Fruit fly (Drosophila melanogaster) whole organism, embryonic: Measurements from ENCODE around the gene mdu.

Experiments used
- Atf3 ChIP-seq: fragments of 200-800 bp; sonication (Bioruptor generic); optimal IDR thresholded peaks from 3 replicates; lab custom pipeline; 2016; ENCODE audit warnings: missing biosample characterization, missing genetic modification characterization
- Bgb ChIP-seq: fragments of 200-800 bp; sonication (Bioruptor generic); IDR thresholded peaks from 2 replicates; pipeline ENCODE4 v1.3.6; 2022; ENCODE audit warnings: missing biosample characterization, missing genetic modification characterization; ENCODE audit not compliant: partially characterized antibody
- CG10543 ChIP-seq: fragments of 200-800 bp; sonication (Bioruptor generic); optimal IDR thresholded peaks from 3 replicates; lab custom pipeline; 2017; ENCODE audit warnings: missing biosample characterization, mild to moderate bottlenecking, missing genetic modification characterization, moderate library complexity
- CG11456 ChIP-seq: fragments of 200-800 bp; sonication (Bioruptor generic); IDR thresholded peaks from 3 replicates; pipeline ENCODE4 v1.3.6; 2022; ENCODE audit warnings: missing biosample characterization, missing genetic modification characterization
- CG11695 ChIP-seq: fragments of 200-800 bp; sonication (Bioruptor generic); IDR thresholded peaks from 3 replicates; pipeline ENCODE4 v1.3.6; 2022; ENCODE audit warnings: missing biosample characterization, missing genetic modification characterization
- CG12391 ChIP-seq: fragments of 200-800 bp; sonication (Bioruptor generic); optimal IDR thresholded peaks from 3 replicates; lab custom pipeline; 2018; ENCODE audit warnings: missing biosample characterization, mild to moderate bottlenecking, missing genetic modification characterization, moderate library complexity
- CG15514 ChIP-seq: fragments of 200-800 bp; sonication (Bioruptor generic); optimal IDR thresholded peaks from 3 replicates; lab custom pipeline; 2017; ENCODE audit warnings: missing biosample characterization, missing genetic modification characterization, mild to moderate bottlenecking, moderate library complexity, missing genetic modification reagents
- CG1603 ChIP-seq: fragments of 200-800 bp; sonication (Bioruptor generic); optimal IDR thresholded peaks from 2 replicates; lab custom pipeline; 2019; ENCODE audit warnings: missing biosample characterization, mild to moderate bottlenecking, missing genetic modification characterization, moderate library complexity
- CG16863 ChIP-seq: fragments of 200-800 bp; sonication (Bioruptor generic); optimal IDR thresholded peaks from 3 replicates; lab custom pipeline; 2016; ENCODE audit warnings: missing biosample characterization, missing genetic modification characterization
- CG17829 ChIP-seq: fragments of 200-800 bp; optimal IDR thresholded peaks from 2 replicates; lab custom pipeline; 2019; ENCODE audit warnings: missing biosample characterization, mild to moderate bottlenecking, missing genetic modification characterization, moderate library complexity
- CG18476 ChIP-seq: fragments of 200-800 bp; sonication (Bioruptor generic); optimal IDR thresholded peaks from 2 replicates; lab custom pipeline; 2016; ENCODE audit warnings: missing biosample characterization, mild to moderate bottlenecking, missing genetic modification characterization
- CG2202 ChIP-seq: fragments of 200-800 bp; sonication (Bioruptor generic); optimal IDR thresholded peaks from 2 replicates; lab custom pipeline; 2018; ENCODE audit warnings: missing biosample characterization, mild to moderate bottlenecking, missing genetic modification characterization
- CG30403 ChIP-seq: fragments of 200-800 bp; sonication (Bioruptor generic); optimal IDR thresholded peaks from 3 replicates; lab custom pipeline; 2016; ENCODE audit warnings: missing biosample characterization, missing genetic modification characterization
- CG31441 ChIP-seq: fragments of 200-800 bp; sonication (Bioruptor generic); IDR thresholded peaks from 2 replicates; pipeline ENCODE4 v1.3.6; 2022; ENCODE audit warnings: missing biosample characterization, missing genetic modification characterization
- CG3847 ChIP-seq: fragments of 200-800 bp; sonication (Bioruptor generic); IDR thresholded peaks from 2 replicates; pipeline ENCODE4 v1.3.6; 2022; ENCODE audit warnings: missing biosample characterization, missing genetic modification characterization
- CG5245 ChIP-seq: fragments of 200-800 bp; sonication (Bioruptor generic); optimal IDR thresholded peaks from 3 replicates; lab custom pipeline; 2016; ENCODE audit warnings: missing biosample characterization, missing genetic modification characterization
- CG7928 ChIP-seq: fragments of 200-800 bp; sonication (Bioruptor generic); optimal IDR thresholded peaks from 2 replicates; lab custom pipeline; 2017; ENCODE audit warnings: missing biosample characterization, mild to moderate bottlenecking, missing genetic modification characterization
- E2f2 ChIP-seq: fragments of 200-800 bp; sonication (Bioruptor generic); IDR thresholded peaks from 2 replicates; pipeline ENCODE4 v1.3.6; 2022; ENCODE audit warnings: missing biosample characterization, missing genetic modification characterization
- Ets97D ChIP-seq: fragments of 200-800 bp; sonication (Bioruptor generic); optimal IDR thresholded peaks from 3 replicates; lab custom pipeline; 2016; ENCODE audit warnings: missing biosample characterization, missing genetic modification characterization
- Hmr ChIP-seq: fragments of 200-800 bp; sonication (Bioruptor generic); optimal IDR thresholded peaks from 3 replicates; lab custom pipeline; 2017; ENCODE audit warnings: mild to moderate bottlenecking, missing biosample characterization, missing genetic modification reagents, missing genetic modification characterization
- Meics ChIP-seq: fragments of 200-800 bp; sonication (Bioruptor generic); optimal IDR thresholded peaks from 2 replicates; lab custom pipeline; 2017; ENCODE audit warnings: missing biosample characterization, mild to moderate bottlenecking, missing genetic modification characterization
- Opbp ChIP-seq: fragments of 200-800 bp; sonication (Bioruptor generic); IDR thresholded peaks from 3 replicates; pipeline ENCODE4 v1.3.6; 2022; ENCODE audit warnings: missing biosample characterization, missing genetic modification characterization; ENCODE audit not compliant: partially characterized antibody
- Rfx ChIP-seq: fragments of 200-800 bp; sonication (Bioruptor generic); IDR thresholded peaks from 2 replicates; pipeline ENCODE4 v1.3.6; 2022; ENCODE audit warnings: missing biosample characterization, missing genetic modification characterization
- Rx ChIP-seq: fragments of 200-800 bp; sonication (Bioruptor generic); IDR thresholded peaks from 2 replicates; pipeline ENCODE4 v1.3.6; 2022; ENCODE audit warnings: missing biosample characterization, missing genetic modification characterization
- Side ChIP-seq: fragments of 200-800 bp; sonication (Bioruptor generic); optimal IDR thresholded peaks from 2 replicates; lab custom pipeline; 2016; ENCODE audit warnings: missing biosample characterization, missing genetic modification characterization
- YL-1 ChIP-seq: fragments of 200-800 bp; sonication (Bioruptor generic); optimal IDR thresholded peaks from 3 replicates; lab custom pipeline; 2017; ENCODE audit warnings: missing biosample characterization, mild to moderate bottlenecking, missing genetic modification characterization
- chm ChIP-seq: fragments of 200-800 bp; sonication (Bioruptor generic); IDR thresholded peaks from 2 replicates; pipeline ENCODE4 v1.3.6; 2022; ENCODE audit warnings: missing biosample characterization, missing genetic modification characterization
- ci ChIP-seq: fragments of 200-800 bp; sonication (Bioruptor generic); IDR thresholded peaks from 3 replicates; pipeline ENCODE4 v1.3.6; 2022; ENCODE audit warnings: missing biosample characterization, missing genetic modification characterization
- cwo ChIP-seq: fragments of 200-800 bp; sonication (Bioruptor generic); optimal IDR thresholded peaks from 3 replicates; lab custom pipeline; 2017; ENCODE audit warnings: missing biosample characterization, missing genetic modification characterization, mild to moderate bottlenecking, moderate library complexity, missing genetic modification reagents
- fd96Cb ChIP-seq: fragments of 200-800 bp; sonication (Bioruptor generic); optimal IDR thresholded peaks from 2 replicates; lab custom pipeline; 2018; ENCODE audit warnings: missing biosample characterization, mild to moderate bottlenecking, missing genetic modification characterization, moderate library complexity
- grau ChIP-seq: fragments of 200-800 bp; optimal IDR thresholded peaks from 3 replicates; lab custom pipeline; 2019; ENCODE audit warnings: missing biosample characterization, mild to moderate bottlenecking, missing genetic modification characterization, moderate library complexity
- gro ChIP-seq: fragments of 200-800 bp; sonication (Bioruptor generic); optimal IDR thresholded peaks from 2 replicates; lab custom pipeline; 2016; ENCODE audit warnings: missing biosample characterization, missing genetic modification characterization
- hbn ChIP-seq: fragments of 200-800 bp; sonication (Bioruptor generic); IDR thresholded peaks from 2 replicates; pipeline ENCODE4 v1.3.6; 2022; ENCODE audit warnings: missing biosample characterization, missing genetic modification characterization; ENCODE audit not compliant: partially characterized antibody
- kay ChIP-seq: fragments of 200-800 bp; sonication (Bioruptor generic); optimal IDR thresholded peaks from 2 replicates; lab custom pipeline; 2016; ENCODE audit warnings: missing biosample characterization, missing genetic modification characterization
- klu ChIP-seq: fragments of 200-800 bp; sonication (Bioruptor generic); IDR thresholded peaks from 2 replicates; pipeline ENCODE4 v1.3.6; 2022; ENCODE audit warnings: missing biosample characterization, missing genetic modification characterization
- kni ChIP-seq: fragments of 200-800 bp; sonication (Bioruptor generic); optimal IDR thresholded peaks from 3 replicates; lab custom pipeline; 2017; ENCODE audit warnings: mild to moderate bottlenecking, missing biosample characterization, missing genetic modification reagents, missing genetic modification characterization
- otp ChIP-seq: fragments of 200-800 bp; sonication (Bioruptor generic); IDR thresholded peaks from 3 replicates; pipeline ENCODE4, ENCODE4 v1.3.6; 2022; ENCODE audit warnings: missing biosample characterization, missing genetic modification characterization
- pfk ChIP-seq: fragments of 200-800 bp; sonication (Bioruptor generic); optimal IDR thresholded peaks from 2 replicates; lab custom pipeline; 2018; ENCODE audit warnings: missing biosample characterization, mild to moderate bottlenecking, missing genetic modification characterization, moderate library complexity
- prd ChIP-seq, 3 experiments: fragments of >200 bp in 2 of 3; fragments of 200-800 bp in 1 of 3; sonication (Bioruptor generic) in 1 of 3; optimal IDR thresholded peaks in 2 of 3; IDR thresholded peaks in 1 of 3; 2 replicates in 2 of 3; 3 replicates in 1 of 3; pipeline versions ENCODE4 v1.3.6 to Lab custom; 2017 to 2022; ENCODE audit warnings: missing biosample characterization in 1 of 3, missing genetic modification characterization in 1 of 3
- pum ChIP-seq: fragments of 200-800 bp; sonication (Bioruptor generic); optimal IDR thresholded peaks from 2 replicates; lab custom pipeline; 2016; ENCODE audit warnings: missing biosample characterization, missing genetic modification characterization
- pzg ChIP-seq: fragments of 200-800 bp; sonication (Bioruptor generic); optimal IDR thresholded peaks from 3 replicates; lab custom pipeline; 2018; ENCODE audit warnings: missing biosample characterization, mild to moderate bottlenecking, missing genetic modification characterization, moderate library complexity
- row ChIP-seq: fragments of 200-800 bp; sonication (Bioruptor generic); IDR thresholded peaks from 3 replicates; pipeline ENCODE4 v1.3.6; 2022; ENCODE audit warnings: missing biosample characterization, missing genetic modification characterization
- sd ChIP-seq: fragments of 200-800 bp; sonication (Bioruptor generic); optimal IDR thresholded peaks from 3 replicates; lab custom pipeline; 2018; ENCODE audit warnings: missing biosample characterization, mild to moderate bottlenecking, missing genetic modification characterization, moderate library complexity
- trem ChIP-seq: fragments of 200-800 bp; optimal IDR thresholded peaks from 3 replicates; lab custom pipeline; 2019; ENCODE audit warnings: missing biosample characterization, mild to moderate bottlenecking, missing genetic modification characterization, moderate library complexity
- tx ChIP-seq: fragments of 200-800 bp; sonication (Bioruptor generic); optimal IDR thresholded peaks from 2 replicates; lab custom pipeline; 2016; ENCODE audit warnings: missing biosample characterization, missing genetic modification characterization
- vfl ChIP-seq: fragments of 200-800 bp; sonication (Bioruptor generic); optimal IDR thresholded peaks from 2 replicates; lab custom pipeline; 2016; ENCODE audit warnings: missing biosample characterization, missing genetic modification characterization
- vvl ChIP-seq: fragments of 200-800 bp; sonication (Bioruptor generic); IDR thresholded peaks from 2 replicates; pipeline ENCODE4 v1.3.6; 2022; ENCODE audit warnings: missing biosample characterization, missing genetic modification characterization
- zfh2 ChIP-seq: fragments of 200-800 bp; sonication (Bioruptor generic); optimal IDR thresholded peaks from 2 replicates; lab custom pipeline; 2016; ENCODE audit warnings: missing biosample characterization, missing genetic modification characterization

mdu gene

DNA sequence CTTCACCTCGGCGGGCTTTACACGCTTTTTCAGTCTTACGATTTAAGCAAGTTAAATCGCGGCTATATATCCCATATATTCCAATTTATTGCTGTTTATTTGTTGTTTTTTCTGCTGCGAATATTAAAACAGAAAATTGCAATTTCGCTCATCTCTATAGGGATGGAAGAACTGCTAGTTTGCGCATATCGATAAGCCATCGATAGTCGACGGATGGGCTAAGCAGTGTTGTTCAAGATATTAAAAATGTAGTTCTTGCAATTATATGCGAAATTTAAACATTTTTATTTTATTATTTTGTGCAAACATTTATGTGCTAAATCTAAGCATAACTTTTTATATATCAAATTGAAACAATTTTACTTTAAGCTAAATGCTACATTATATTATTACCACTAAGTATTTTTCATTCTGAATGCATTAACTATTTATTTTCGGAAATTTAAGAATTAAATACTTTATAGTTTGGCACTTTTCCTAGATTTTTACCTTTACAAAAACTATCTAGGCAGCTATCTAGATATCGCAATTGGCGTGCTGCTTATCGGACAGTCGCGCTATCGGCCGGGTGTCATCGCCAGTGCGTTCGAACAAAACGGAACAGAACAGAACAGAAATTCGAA, 33.9 kb upstream of the mdu start, which contains the start of the genes Rab40 and CG42258 (continued):
- peak; percentile 23; the same call in 1 of the 2 replicates for TF ChIP-seq klu (GFP tag; lab: Robert Waterston, UW)
- peak; percentile 56 for TF ChIP-seq pum
- TF ChIP-seq CG2202 (tag; lab: Kevin White, UChicago), result no peak
- peak; percentile 34; the same call in 1 of the 2 replicates for TF ChIP-seq vvl (GFP tag; lab: Robert Waterston, UW)
- peak; percentile 19 for TF ChIP-seq trem (tag; lab: Kevin White, UChicago)
- peak; percentile 62 for TF ChIP-seq CG12391 (tag; lab: Kevin White, UChicago)
- peak; percentile 24 for TF ChIP-seq CG16863
- TF ChIP-seq CG31441 (GFP tag; lab: Robert Waterston, UW), result peak; percentile 37; the same call in 1 of the 2 replicates
- peak; percentile 36 for TF ChIP-seq Meics (GFP tag; lab: Kevin White, UChicago)
- peak; percentile 22 for TF ChIP-seq vfl (GFP tag; lab: Kevin White, UChicago)
- TF ChIP-seq Opbp (GFP tag; lab: Robert Waterston, UW), result peak; percentile 62
- peak; percentile 42 for TF ChIP-seq pzg (GFP tag; lab: Kevin White, UChicago)
- TF ChIP-seq grau (tag; lab: Kevin White, UChicago), result peak; percentile 33
- TF ChIP-seq Side, result peak; percentile 16
- TF ChIP-seq pfk (GFP tag; lab: Kevin White, UChicago), result peak; percentile 13
- no peak for TF ChIP-seq otp (GFP tag; lab: Robert Waterston, UW)
- peak; percentile 31 for TF ChIP-seq YL-1 (GFP tag; lab: Kevin White, UChicago)
- peak; percentile 61 for TF ChIP-seq CG7928 (GFP tag; lab: Kevin White, UChicago)
- peak; percentile 48 for TF ChIP-seq Hmr (GFP tag; lab: Kevin White, UChicago)
- TF ChIP-seq CG5245, result peak; percentile 21
- peak; percentile 44 for TF ChIP-seq CG17829 (tag; lab: Kevin White, UChicago)
- TF ChIP-seq CG3847, result 0 out of 2 replicates have a peak, but pooled peaks have one; percentile 29
- no peak for TF ChIP-seq cwo (GFP tag; lab: Kevin White, UChicago)
- no peak for TF ChIP-seq prd (optimal IDR thresholded peaks at IDR 0.05; lab: Kevin White, UChicago)
- peak; percentile 37; the same call in 2 of the 3 replicates for TF ChIP-seq prd (GFP tag; IDR thresholded peaks at IDR 0.05; lab: Robert Waterston, UW)
- peak; percentile 39 for TF ChIP-seq Ets97D (GFP tag; lab: Kevin White, UChicago)
- 0 out of 2 replicates have a peak, but pooled peaks have one; percentile 25 for TF ChIP-seq chm (GFP tag; lab: Robert Waterston, UW)
- TF ChIP-seq CG10543 (GFP tag; lab: Kevin White, UChicago), result peak; percentile 49
- peak; percentile 8 for TF ChIP-seq kni (GFP tag; lab: Kevin White, UChicago)
- TF ChIP-seq CG15514 (GFP tag; lab: Kevin White, UChicago), result peak; percentile 41
- TF ChIP-seq row (GFP tag; lab: Robert Waterston, UW), result peak; percentile 72
- no peak for TF ChIP-seq gro (GFP tag; lab: Kevin White, UChicago)
- TF ChIP-seq Bgb, result peak; percentile 49; the same call in 1 of the 2 replicates
- peak; percentile 56 for TF ChIP-seq zfh2
- peak; percentile 33 for TF ChIP-seq CG1603
- TF ChIP-seq kay, result no peak
- TF ChIP-seq CG11695 (GFP tag; lab: Robert Waterston, UW), result 0 out of 3 replicates have a peak, but pooled peaks have one; percentile 34
- peak; percentile 40 for TF ChIP-seq CG18476 (GFP tag; lab: Kevin White, UChicago)
- peak; percentile 56 for TF ChIP-seq hbn (GFP tag; lab: Robert Waterston, UW)
- TF ChIP-seq sd (tag; lab: Kevin White, UChicago), result no peak
- peak; percentile 79 for TF ChIP-seq CG30403
- TF ChIP-seq Rx (GFP tag; lab: Robert Waterston, UW), result no peak
- TF ChIP-seq CG11456, result peak; percentile 20; the same call in 2 of the 3 replicates
- peak; percentile 47 for TF ChIP-seq Rfx (GFP tag; lab: Robert Waterston, UW)
- no peak for TF ChIP-seq tx (GFP tag; lab: Kevin White, UChicago)
- TF ChIP-seq ci (GFP tag; lab: Robert Waterston, UW), result 0 out of 3 replicates have a peak, but pooled peaks have one; percentile 29
- 0 out of 2 replicates have a peak, but pooled peaks have one; percentile 17 for TF ChIP-seq E2f2 (GFP tag; lab: Robert Waterston, UW)
- TF ChIP-seq fd96Cb (tag; lab: Kevin White, UChicago), result peak; percentile 21
- peak; percentile 33 for TF ChIP-seq Atf3 (GFP tag; lab: Kevin White, UChicago)
